Fruit fly (Drosophila melanogaster): ENCODE results near the gene bond.

Gene bond

dm6 chr3R:22573590-22573989 is 23.1 kb downstream of the bond start:
- TF ChIP-seq Sin3A (optimal IDR thresholded peaks at IDR 0.05) (no peak), Myc (optimal IDR thresholded peaks at IDR 0.05) (no peak), psq (optimal IDR thresholded peaks at IDR 0.05) (no peak), h (optimal IDR thresholded peaks at IDR 0.05) (no peak), insv (optimal IDR thresholded peaks at IDR 0.05) (no peak), ttk (optimal IDR thresholded peaks at IDR 0.05) (no peak)

DNA sequence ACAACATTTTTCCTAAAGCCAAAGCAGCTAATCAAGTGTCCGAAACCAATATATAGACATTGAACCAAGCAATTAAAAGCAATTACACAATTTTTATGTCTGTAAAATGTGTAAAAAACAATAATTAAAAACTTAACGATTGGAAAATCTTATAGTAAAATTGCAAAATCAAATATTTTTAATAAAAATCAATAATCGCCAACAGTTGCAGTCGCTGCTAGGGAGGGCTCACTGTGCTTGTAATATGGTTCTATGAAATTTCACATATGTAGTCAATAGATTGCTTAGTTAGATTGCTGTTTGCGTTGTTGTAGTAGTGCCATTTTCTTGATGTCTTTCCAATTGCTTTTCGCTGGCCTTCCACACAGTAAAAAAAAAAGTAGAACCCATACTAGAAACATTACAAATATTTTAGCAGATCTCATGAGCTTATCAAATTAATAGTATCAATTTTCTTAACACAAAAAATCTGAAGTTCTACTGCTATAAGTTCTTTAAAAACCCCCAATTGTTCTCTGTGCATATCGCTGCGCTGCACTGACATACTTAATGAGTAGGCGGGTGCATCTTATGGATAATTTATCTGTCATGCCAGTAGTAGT is 25.7 kb downstream of the bond start:
- no peak for TF ChIP-seq Myc (optimal IDR thresholded peaks at IDR 0.05)
- no peak for TF ChIP-seq ttk (optimal IDR thresholded peaks at IDR 0.05)
- TF ChIP-seq psq (optimal IDR thresholded peaks at IDR 0.05) = no peak
- no peak for TF ChIP-seq insv (optimal IDR thresholded peaks at IDR 0.05)

dm6 chr3R:22576979-22577378 is 26.5 kb downstream of the bond start:
- TF ChIP-seq ttk (optimal IDR thresholded peaks at IDR 0.05) (no peak), insv (optimal IDR thresholded peaks at IDR 0.05) (no peak), Sin3A (optimal IDR thresholded peaks at IDR 0.05) (no peak), psq (optimal IDR thresholded peaks at IDR 0.05) (no peak), Myc (optimal IDR thresholded peaks at IDR 0.05) (no peak), h (optimal IDR thresholded peaks at IDR 0.05) (no peak)

DNA sequence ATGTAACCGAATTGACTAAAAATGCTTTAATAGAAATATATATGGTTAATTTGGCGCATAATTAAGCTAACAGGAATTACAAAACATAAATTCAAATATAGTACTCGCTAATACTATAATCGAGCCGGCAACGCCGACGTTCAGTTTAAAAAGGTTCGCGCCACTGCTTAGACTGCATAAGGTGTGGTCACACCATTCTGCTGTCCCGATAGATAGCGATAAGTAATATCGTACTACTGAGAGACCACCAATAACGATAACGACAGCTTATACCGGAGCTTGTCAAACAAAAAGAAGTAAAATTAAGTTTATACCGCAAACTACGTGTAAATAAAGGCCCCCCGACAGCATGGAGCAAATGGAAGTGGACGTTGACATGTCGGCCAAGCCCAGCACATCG is 30.1 kb downstream of the bond start, which contains the start of gene CSN6:
Gene CSN6 (plus strand): TSS at position 228 of the 400 bp plus-strand sequence.
- no peak for TF ChIP-seq insv (optimal IDR thresholded peaks at IDR 0.05)

- TF ChIP-seq Sin3A (optimal IDR thresholded peaks at IDR 0.05) (no peak), h (optimal IDR thresholded peaks at IDR 0.05) (no peak), Myc (optimal IDR thresholded peaks at IDR 0.05) (no peak), ttk (optimal IDR thresholded peaks at IDR 0.05) (no peak), psq (optimal IDR thresholded peaks at IDR 0.05) (no peak), insv (optimal IDR thresholded peaks at IDR 0.05) (no peak)
These were observed 32.5 kb downstream of the bond start, which contains the start of gene Dph5 for dm6 chr3R:22582981-22583380. Gene Dph5, minus strand, starts transcription at chr3R:22583225.

DNA sequence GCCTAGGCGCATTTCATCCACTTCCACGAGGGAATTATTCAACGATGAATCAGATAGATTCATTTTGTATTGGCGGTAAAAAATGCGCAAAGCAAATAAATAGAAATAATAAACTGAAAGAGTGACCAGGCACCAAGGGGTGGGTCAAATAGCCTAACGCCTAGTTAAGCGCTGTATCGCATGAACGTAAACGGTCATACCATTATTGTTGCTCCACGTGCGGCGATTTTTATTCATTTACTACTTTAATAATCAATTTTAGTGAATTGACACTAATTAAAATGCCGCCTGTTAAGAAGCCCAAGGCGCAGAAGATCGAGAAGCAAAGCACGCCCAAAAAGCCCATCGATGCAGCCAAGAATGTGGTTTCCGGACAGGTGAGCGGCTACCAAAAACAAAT is 34.1 kb downstream of the bond start, which contains the start of the genes CG33107 and CG6937:
Gene CG33107 (minus strand): TSS at position 137 of the 400 bp plus-strand sequence.
Gene CG6937 (plus strand): TSS at position 192 of the 400 bp plus-strand sequence.
- no peak for TF ChIP-seq Sin3A (optimal IDR thresholded peaks at IDR 0.05)

DNA sequence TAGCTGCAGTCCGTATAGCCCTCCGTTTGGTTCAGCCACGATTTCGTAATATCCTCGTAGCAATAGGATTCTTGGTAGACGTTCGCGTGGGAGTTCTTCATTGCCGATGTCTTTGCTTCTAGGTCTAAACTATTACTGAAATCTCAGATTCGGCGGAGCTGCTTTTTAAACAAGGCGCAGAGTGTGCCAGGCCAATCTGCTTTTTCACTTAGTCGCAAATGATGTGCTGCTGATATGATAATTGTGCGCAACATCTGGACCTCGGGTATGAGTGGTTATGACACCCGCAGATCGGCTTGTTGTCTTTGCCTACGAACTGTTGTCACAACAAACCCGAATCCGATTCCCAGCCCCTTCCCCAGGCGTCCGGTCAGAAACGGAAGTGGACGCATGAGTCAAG is 36.0 kb downstream of the bond start, which contains the start of gene btn:
Gene btn (minus strand): TSS at position 101 of the 400 bp plus-strand sequence.
- TF ChIP-seq Myc (optimal IDR thresholded peaks at IDR 0.05) (no peak), psq (optimal IDR thresholded peaks at IDR 0.05) (no peak), insv (optimal IDR thresholded peaks at IDR 0.05) (no peak), Sin3A (optimal IDR thresholded peaks at IDR 0.05) (no peak), h (optimal IDR thresholded peaks at IDR 0.05) (no peak), ttk (optimal IDR thresholded peaks at IDR 0.05) (no peak)

dm6 chr3R:22587419-22587963 is 37.0 kb downstream of the bond start, which contains the start of gene Efa6:
Gene Efa6, plus strand, starts transcription at chr3R:22587755.
- TF ChIP-seq insv (optimal IDR thresholded peaks at IDR 0.05) (no peak), Sin3A (optimal IDR thresholded peaks at IDR 0.05) (no peak), h (optimal IDR thresholded peaks at IDR 0.05) (no peak), ttk (optimal IDR thresholded peaks at IDR 0.05) (no peak), psq (optimal IDR thresholded peaks at IDR 0.05) (no peak), Myc (optimal IDR thresholded peaks at IDR 0.05) (no peak)

DNA sequence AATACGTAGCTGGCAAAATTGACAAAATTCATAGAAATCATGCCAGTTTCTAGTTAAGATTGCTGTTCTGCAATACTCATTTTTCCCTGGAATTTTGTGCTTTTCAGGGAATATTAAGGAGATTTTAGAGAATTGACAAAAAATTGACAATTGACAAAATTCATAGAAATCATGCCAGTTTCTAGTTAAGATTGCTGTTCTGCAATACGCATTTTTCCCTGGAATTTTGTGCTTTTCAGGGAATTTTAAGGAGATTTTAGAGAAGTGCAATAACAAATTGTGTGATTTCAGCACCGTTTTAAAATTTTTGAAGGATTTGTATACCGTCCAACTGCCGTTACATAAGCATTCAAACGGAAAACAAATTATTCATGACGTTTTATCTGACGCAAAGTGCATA is 38.3 kb downstream of the bond start:
- TF ChIP-seq psq (optimal IDR thresholded peaks at IDR 0.05) (no peak), Myc (optimal IDR thresholded peaks at IDR 0.05) (no peak), ttk (optimal IDR thresholded peaks at IDR 0.05) (no peak), h (optimal IDR thresholded peaks at IDR 0.05) (no peak), Sin3A (optimal IDR thresholded peaks at IDR 0.05) (no peak), insv (optimal IDR thresholded peaks at IDR 0.05) (no peak)

DNA sequence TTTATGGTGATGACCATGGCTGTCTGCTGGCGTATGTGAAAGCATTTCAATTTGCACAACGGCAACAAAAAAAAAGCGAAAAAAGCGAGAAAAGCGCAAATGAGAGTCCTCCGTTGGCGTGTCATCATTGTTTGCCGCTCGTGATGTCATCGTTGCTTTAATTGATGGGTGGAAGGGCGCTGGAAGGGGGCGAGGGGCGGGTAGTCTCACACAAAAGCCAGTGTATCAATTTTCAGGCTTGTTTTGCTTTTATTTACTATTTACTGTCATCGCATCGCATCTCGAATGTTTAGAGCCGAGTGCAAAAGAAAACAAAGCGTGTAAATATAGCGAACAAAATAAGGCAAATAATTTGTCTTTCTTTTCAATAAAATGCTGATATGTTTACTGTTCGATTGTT is 38.8 kb downstream of the bond start:
- TF ChIP-seq ttk (optimal IDR thresholded peaks at IDR 0.05) = no peak
- no peak for TF ChIP-seq insv (optimal IDR thresholded peaks at IDR 0.05)
- TF ChIP-seq h (optimal IDR thresholded peaks at IDR 0.05) = no peak
- TF ChIP-seq Myc (optimal IDR thresholded peaks at IDR 0.05) = no peak
- no peak for TF ChIP-seq Sin3A (optimal IDR thresholded peaks at IDR 0.05)
- TF ChIP-seq psq (optimal IDR thresholded peaks at IDR 0.05) = no peak

DNA sequence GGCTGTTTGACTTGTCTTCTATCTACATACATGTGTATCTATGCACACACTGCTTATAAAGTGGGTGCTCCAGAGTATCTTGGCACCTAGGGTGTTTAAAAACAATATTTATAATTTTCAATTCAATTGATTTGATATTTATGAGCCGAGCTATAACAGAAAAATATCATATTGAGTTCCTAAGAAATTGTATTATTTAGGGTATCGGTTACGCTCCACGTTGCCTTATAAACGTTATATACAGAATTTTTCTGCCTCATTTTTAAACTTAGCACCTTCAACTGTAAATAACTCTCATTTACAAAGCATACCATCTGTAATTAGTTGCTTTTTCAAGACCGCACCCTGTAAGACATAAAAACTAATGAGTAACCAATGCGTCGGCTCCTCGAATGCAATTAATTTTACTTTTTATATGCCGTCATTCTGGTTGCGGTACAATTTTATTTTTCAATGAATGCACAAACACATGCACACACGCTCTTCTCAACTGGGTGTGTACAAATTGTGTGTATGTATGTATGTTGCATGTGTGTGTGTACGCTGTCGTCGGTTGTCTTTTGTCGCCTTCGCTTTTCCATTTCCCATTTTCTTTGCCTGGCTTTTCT is 40.3 kb downstream of the bond start:
- TF ChIP-seq ttk (optimal IDR thresholded peaks at IDR 0.05) (no peak), psq (optimal IDR thresholded peaks at IDR 0.05) (no peak), insv (optimal IDR thresholded peaks at IDR 0.05) (no peak), h (optimal IDR thresholded peaks at IDR 0.05) (no peak), Myc (optimal IDR thresholded peaks at IDR 0.05) (no peak), Sin3A (optimal IDR thresholded peaks at IDR 0.05) (no peak)

dm6 chr3R:22594257-22594656 is 43.8 kb downstream of the bond start:
- no peak for TF ChIP-seq insv (optimal IDR thresholded peaks at IDR 0.05)
- no peak for TF ChIP-seq h (optimal IDR thresholded peaks at IDR 0.05)
- TF ChIP-seq psq (optimal IDR thresholded peaks at IDR 0.05) = no peak
- no peak for TF ChIP-seq ttk (optimal IDR thresholded peaks at IDR 0.05)
- TF ChIP-seq Sin3A (optimal IDR thresholded peaks at IDR 0.05) = no peak
- no peak for TF ChIP-seq Myc (optimal IDR thresholded peaks at IDR 0.05)

Data from Kc167 (cell line).